Fruit fly (Drosophila melanogaster) whole organism: ENCODE data around the gene vex.

Experiments
- EcR ChIP-seq, 2 experiments: fragments of >200 bp; optimal IDR thresholded peaks; 2 replicates each; lab custom pipeline; 2017; ENCODE audit warnings: missing biosample characterization in 2 of 2, missing genetic modification characterization in 2 of 2, missing genetic modification reagents in 2 of 2
- psq ChIP-seq: fragments of >200 bp; optimal IDR thresholded peaks from 2 replicates; lab custom pipeline; 2017
- usp ChIP-seq: fragments of >200 bp; optimal IDR thresholded peaks from 2 replicates; lab custom pipeline; 2017; ENCODE audit warnings: missing biosample characterization, missing genetic modification characterization, mixed read lengths

- TF ChIP-seq psq (lab: Kevin White, UChicago) (no peak), usp (GFP tag; lab: Kevin White, UChicago) (no peak), EcR (GFP tag; optimal IDR thresholded peaks at IDR 0.05; lab: Kevin White, UChicago) (no peak)
Measured at dm6 chrX:11086250-11086649, 46.5 kb upstream of the vex start, which contains the start of gene sev.
